Worm (Caenorhabditis elegans): ENCODE data around the gene Y69A2AL.2.

Y69A2AL.2 gene

DNA sequence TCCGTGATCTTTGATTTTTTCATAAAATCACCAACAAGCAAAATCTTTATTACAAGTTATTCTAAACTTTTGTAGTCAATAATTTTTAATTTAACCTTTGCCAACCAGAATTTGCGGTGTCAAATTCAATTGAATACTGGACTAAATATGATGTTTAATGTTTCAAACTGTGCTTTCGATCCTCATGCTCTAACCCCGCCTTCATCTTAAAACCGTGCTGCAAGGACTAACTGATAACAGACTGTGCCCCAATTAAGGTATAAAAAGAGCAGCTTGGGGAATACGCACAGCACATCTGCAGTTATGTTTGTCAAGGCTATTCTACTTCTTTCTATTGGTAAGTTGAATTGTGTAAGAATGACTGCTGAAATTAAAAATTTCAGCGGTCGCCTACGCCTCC is 14.7 kb upstream of the Y69A2AL.2 start, which contains the start of gene ilys-2:
TSS of gene ilys-2 (plus strand) at position 301 of the 400 bp plus-strand sequence.
- no peak for TF ChIP-seq elt-4 (tag; optimal IDR thresholded peaks at IDR 0.05)
- TF ChIP-seq Y22D7AL.16 (tag; optimal IDR thresholded peaks at IDR 0.05) = no peak
- TF ChIP-seq F13H6.1 (tag; optimal IDR thresholded peaks at IDR 0.05) = no peak
- TF ChIP-seq ahr-1 (tag; optimal IDR thresholded peaks at IDR 0.05) = no peak
- TF ChIP-seq ceh-30 (tag; optimal IDR thresholded peaks at IDR 0.05) = no peak
- TF ChIP-seq pha-2 (tag; optimal IDR thresholded peaks at IDR 0.05) = no peak
- TF ChIP-seq hlh-30 (tag; optimal IDR thresholded peaks at IDR 0.05; ENCODE audit: insufficient read depth) = no peak

DNA sequence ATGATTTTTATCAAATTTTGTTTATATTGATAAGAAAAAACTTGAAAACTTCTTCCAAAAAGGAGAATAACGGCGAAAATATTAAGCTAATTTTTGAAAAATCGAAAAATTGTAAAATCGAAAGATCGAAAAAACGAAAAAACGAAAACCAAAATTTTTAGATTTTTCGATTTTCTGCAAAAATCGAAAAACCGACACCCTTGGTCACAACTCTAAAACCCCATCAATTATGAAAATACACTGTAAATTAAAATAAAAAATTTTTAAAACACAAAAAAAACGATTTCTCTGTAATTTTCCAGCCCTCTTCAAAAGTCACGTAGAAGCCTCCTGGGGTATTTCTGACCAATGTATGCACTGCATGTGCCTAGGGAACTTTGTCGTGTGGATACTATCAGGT is 11.9 kb upstream of the Y69A2AL.2 start, which contains the start of gene ilys-1:
TSS of gene ilys-1 (plus strand) at position 301 of the 400 bp plus-strand sequence.
- no peak for TF ChIP-seq ceh-48 (tag; optimal IDR thresholded peaks at IDR 0.05)
- TF ChIP-seq madf-2 (tag; optimal IDR thresholded peaks at IDR 0.05) = no peak
- no peak for TF ChIP-seq syd-9 (tag; optimal IDR thresholded peaks at IDR 0.05)
- no peak for TF ChIP-seq rnt-1 (tag; optimal IDR thresholded peaks at IDR 0.05)
- TF ChIP-seq ama-1 (optimal IDR thresholded peaks at IDR 0.05) = no peak
- TF ChIP-seq C08G9.2 (tag; optimal IDR thresholded peaks at IDR 0.05) = no peak
- TF ChIP-seq F13H6.1 (tag; optimal IDR thresholded peaks at IDR 0.05) = no peak
- TF ChIP-seq pros-1 (tag; optimal IDR thresholded peaks at IDR 0.05) = no peak

DNA sequence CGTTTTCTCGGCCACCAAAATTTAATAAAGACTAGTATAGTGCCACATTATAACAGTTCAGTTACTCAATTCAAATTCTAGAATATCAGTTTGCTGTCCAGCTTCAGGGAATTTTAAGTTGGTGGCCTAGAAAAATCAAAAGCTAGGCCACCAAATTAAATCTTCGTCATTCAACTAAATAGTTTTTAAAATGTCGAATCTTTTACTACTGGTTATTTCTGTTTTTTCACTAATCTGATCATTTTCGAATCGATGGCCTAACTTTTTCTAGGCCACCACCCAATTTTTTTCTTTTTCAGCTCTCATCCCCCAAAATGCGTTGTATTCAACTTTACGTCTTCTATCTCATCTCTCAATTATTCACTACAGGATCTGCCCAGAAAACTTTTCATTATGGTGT is 5.7 kb upstream of the Y69A2AL.2 start, which contains the start of gene grd-16:
TSS of gene grd-16 (plus strand) at position 301 of the 400 bp plus-strand sequence.
- TF ChIP-seq pha-4 (tag; optimal IDR thresholded peaks at IDR 0.05) = no peak
- no peak for TF ChIP-seq ama-1 (optimal IDR thresholded peaks at IDR 0.05)
- no peak for TF ChIP-seq ceh-34 (tag; optimal IDR thresholded peaks at IDR 0.05)
- TF ChIP-seq K02D7.2 (tag; optimal IDR thresholded peaks at IDR 0.05) = no peak
- TF ChIP-seq ztf-16 (tag; optimal IDR thresholded peaks at IDR 0.05) = no peak
- no peak for TF ChIP-seq ttx-3 (tag; optimal IDR thresholded peaks at IDR 0.05)
- TF ChIP-seq ceh-18 (tag; optimal IDR thresholded peaks at IDR 0.05) = no peak
- TF ChIP-seq ceh-9 (tag; optimal IDR thresholded peaks at IDR 0.05) = no peak
- no peak for TF ChIP-seq nfya-1 (tag; optimal IDR thresholded peaks at IDR 0.05)
- TF ChIP-seq ahr-1 (tag; optimal IDR thresholded peaks at IDR 0.05) = no peak
- no peak for TF ChIP-seq hlh-13 (GFP tag; optimal IDR thresholded peaks at IDR 0.05)
- no peak for TF ChIP-seq ref-2 (tag; optimal IDR thresholded peaks at IDR 0.05)
- no peak for TF ChIP-seq unc-86 (tag; optimal IDR thresholded peaks at IDR 0.05)

DNA sequence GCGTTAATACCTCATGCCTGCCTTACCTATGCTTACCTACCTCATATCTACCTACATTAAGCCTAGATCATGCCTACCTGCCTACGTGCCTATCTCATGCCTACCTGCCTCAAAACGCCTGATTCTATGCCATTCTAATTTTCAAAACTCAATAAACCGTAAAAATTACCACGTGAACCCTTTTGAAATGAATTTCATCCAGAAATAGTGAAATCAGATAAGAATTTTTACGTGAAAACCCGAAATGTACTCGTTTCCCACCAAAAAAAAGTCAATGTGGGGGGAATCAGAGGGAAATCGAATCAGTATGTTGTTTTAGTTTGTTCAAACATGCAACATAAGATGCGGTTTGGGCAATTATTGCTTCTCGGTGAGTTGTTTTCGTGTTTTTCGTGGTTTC is 6.5 kb downstream of the Y69A2AL.2 start, which contains the start of gene Y69A2AR.19:
TSS of gene Y69A2AR.19 (plus strand) at position 301 of the 400 bp plus-strand sequence.
- TF ChIP-seq pax-1 (tag; optimal IDR thresholded peaks at IDR 0.05) (no peak), lim-6 (tag; optimal IDR thresholded peaks at IDR 0.05) (no peak), dmd-4 (tag; optimal IDR thresholded peaks at IDR 0.05; ENCODE audit: borderline replicate concordance) (no peak), pqm-1 (tag; optimal IDR thresholded peaks at IDR 0.05) (no peak), ceh-2 (tag; optimal IDR thresholded peaks at IDR 0.05) (no peak), madf-2 (tag; optimal IDR thresholded peaks at IDR 0.05) (no peak), hlh-30 (tag; optimal IDR thresholded peaks at IDR 0.05; ENCODE audit: insufficient read depth) (no peak), Y22D7AL.16 (tag; optimal IDR thresholded peaks at IDR 0.05) (no peak), K02D7.2 (tag; optimal IDR thresholded peaks at IDR 0.05) (no peak), zip-5 (tag; optimal IDR thresholded peaks at IDR 0.05) (no peak), ceh-18 (tag; optimal IDR thresholded peaks at IDR 0.05) (no peak), ceh-9 (tag; optimal IDR thresholded peaks at IDR 0.05) (no peak), ceh-48 (tag; optimal IDR thresholded peaks at IDR 0.05) (no peak), T23F11.4 (GFP tag; optimal IDR thresholded peaks at IDR 0.05) (no peak), ets-4 (tag; optimal IDR thresholded peaks at IDR 0.05) (no peak), rnt-1 (tag; optimal IDR thresholded peaks at IDR 0.05) (no peak), unc-3 (GFP tag; conservative IDR thresholded peaks at IDR 0.05) (no peak), unc-3 (tag; optimal IDR thresholded peaks at IDR 0.05) (no peak), nfya-1 (tag; optimal IDR thresholded peaks at IDR 0.05) (no peak), lin-11 (tag; optimal IDR thresholded peaks at IDR 0.05) (no peak), fax-1 (tag; optimal IDR thresholded peaks at IDR 0.05) (no peak)

All from whole organism, late embryonic.